Worm (Caenorhabditis elegans) whole organism, young adult: ENCODE measurements around the gene ZK1037.6.

Experiments used
- B0019.2 ChIP-seq: fragments of 200-800 bp; sonication (Bioruptor generic); conservative IDR thresholded peaks from 2 replicates; pipeline ENCODE4 v1.3.6; 2022; ENCODE audit warnings: missing genetic modification reagents, missing genetic modification characterization, missing compliant biosample characterization
- B0336.3 ChIP-seq: fragments of 200-800 bp; sonication (Bioruptor generic); IDR thresholded peaks from 2 replicates; pipeline ENCODE4 v1.3.6; 2022; ENCODE audit warnings: missing genetic modification characterization, missing compliant biosample characterization
- F22D6.2 ChIP-seq: sonication (generic microtip); optimal IDR thresholded peaks from 2 replicates; lab custom pipeline; 2016; ENCODE audit warnings: mild to moderate bottlenecking, missing genetic modification characterization, missing compliant biosample characterization
- F23B12.7 ChIP-seq: sonication (generic microtip); optimal IDR thresholded peaks from 2 replicates; lab custom pipeline; 2017; ENCODE audit warnings: missing genetic modification characterization, mild to moderate bottlenecking, missing compliant biosample characterization, antibody characterized with exemption, moderate library complexity; ENCODE audit not compliant: insufficient read depth
- F55B11.4 ChIP-seq: sonication (generic microtip); optimal IDR thresholded peaks from 2 replicates; lab custom pipeline; 2016; ENCODE audit warnings: missing compliant biosample characterization, missing genetic modification characterization, borderline replicate concordance; ENCODE audit not compliant: insufficient read depth
- K12H6.12 ChIP-seq: fragments of 200-800 bp; sonication (Bioruptor generic); optimal IDR thresholded peaks from 2 replicates; lab custom pipeline; 2018; ENCODE audit warnings: mild to moderate bottlenecking, missing genetic modification characterization, missing compliant biosample characterization
- Y53G8AR.9 ChIP-seq: fragments of 200-800 bp; sonication (Bioruptor generic); conservative IDR thresholded peaks from 2 replicates; pipeline ENCODE4 v1.3.6; 2022; ENCODE audit warnings: missing genetic modification reagents, missing genetic modification characterization, missing compliant biosample characterization
- akir-1 ChIP-seq: fragments of 200-800 bp; sonication (Bioruptor generic); optimal IDR thresholded peaks from 2 replicates; lab custom pipeline; 2018; ENCODE audit warnings: mild to moderate bottlenecking, missing genetic modification characterization, moderate library complexity, missing compliant biosample characterization
- aptf-3 ChIP-seq: fragments of 200-800 bp; sonication (Bioruptor generic); IDR thresholded peaks from 2 replicates; pipeline ENCODE4 v1.3.6; 2022; ENCODE audit warnings: missing genetic modification characterization, missing compliant biosample characterization
- cebp-2 ChIP-seq: fragments of 200-800 bp; sonication (Bioruptor generic); IDR thresholded peaks from 2 replicates; pipeline ENCODE4 v1.3.6; 2022; ENCODE audit warnings: missing genetic modification characterization, missing compliant biosample characterization
- dox-1 ChIP-seq: fragments of 200-800 bp; sonication (Bioruptor generic); IDR thresholded peaks from 2 replicates; pipeline ENCODE4 v1.3.6; 2022; ENCODE audit warnings: missing genetic modification reagents, missing genetic modification characterization, missing compliant biosample characterization
- ets-4 ChIP-seq: fragments of 200-800 bp; sonication (Bioruptor generic); optimal IDR thresholded peaks from 2 replicates; lab custom pipeline; 2018; ENCODE audit warnings: mild to moderate bottlenecking, missing genetic modification characterization, missing compliant biosample characterization
- fkh-3 ChIP-seq: sonication (generic microtip); optimal IDR thresholded peaks from 2 replicates; lab custom pipeline; 2016; ENCODE audit warnings: mild to moderate bottlenecking, missing genetic modification characterization, missing compliant biosample characterization
- hlh-12 ChIP-seq: sonication (generic microtip); optimal IDR thresholded peaks from 2 replicates; lab custom pipeline; 2016; ENCODE audit warnings: missing genetic modification characterization, missing compliant biosample characterization
- hmg-1.2 ChIP-seq: fragments of 200-800 bp; sonication (Bioruptor generic); IDR thresholded peaks from 2 replicates; pipeline ENCODE4 v1.3.6; 2022; ENCODE audit warnings: missing genetic modification reagents, missing genetic modification characterization, missing compliant biosample characterization
- hmg-20 ChIP-seq: fragments of 200-800 bp; sonication (Bioruptor generic); IDR thresholded peaks from 2 replicates; pipeline ENCODE4 v1.3.6; 2022; ENCODE audit warnings: missing genetic modification reagents, missing genetic modification characterization, missing compliant biosample characterization
- hrde-1 ChIP-seq: sonication (generic microtip); optimal IDR thresholded peaks from 2 replicates; lab custom pipeline; 2016; ENCODE audit warnings: missing genetic modification characterization, mild to moderate bottlenecking, missing compliant biosample characterization, moderate library complexity, missing genotype, missing genetic modification reagents, borderline replicate concordance
- hsf-1 ChIP-seq: fragments of 200-800 bp; sonication (Bioruptor generic); IDR thresholded peaks from 2 replicates; pipeline ENCODE4 v1.3.6; 2022; ENCODE audit warnings: missing genetic modification reagents, missing genetic modification characterization, missing compliant biosample characterization
- madf-3 ChIP-seq: fragments of 200-800 bp; sonication (Bioruptor generic); IDR thresholded peaks from 2 replicates; pipeline ENCODE4 v1.3.6; 2022; ENCODE audit warnings: missing genetic modification reagents, missing genetic modification characterization, missing compliant biosample characterization
- mcd-1 ChIP-seq: fragments of 200-800 bp; sonication (Bioruptor generic); IDR thresholded peaks from 2 replicates; pipeline ENCODE4 v1.3.6; 2022; ENCODE audit warnings: missing genetic modification reagents, missing genetic modification characterization, missing compliant biosample characterization
- mes-4 ChIP-seq: sonication (generic microtip); optimal IDR thresholded peaks from 2 replicates; lab custom pipeline; 2016; ENCODE audit warnings: missing genotype, missing genetic modification characterization, missing compliant biosample characterization
- nfya-2 ChIP-seq: fragments of 200-800 bp; sonication (Bioruptor generic); IDR thresholded peaks from 2 replicates; pipeline ENCODE4 v1.3.6; 2022; ENCODE audit warnings: missing genetic modification reagents, missing genetic modification characterization, missing compliant biosample characterization
- nhr-80 ChIP-seq: sonication (generic microtip); optimal IDR thresholded peaks from 2 replicates; lab custom pipeline; 2016; ENCODE audit warnings: missing genetic modification characterization, missing compliant biosample characterization
- nhr-90 ChIP-seq: sonication (generic microtip); optimal IDR thresholded peaks from 2 replicates; lab custom pipeline; 2016; ENCODE audit warnings: missing genotype, mild to moderate bottlenecking, missing genetic modification characterization, missing compliant biosample characterization
- pha-4 ChIP-seq: fragments of 150-350 bp; sonication (generic microtip); optimal IDR thresholded peaks from 2 replicates; lab custom pipeline; 2014; ENCODE audit warnings: missing biosample characterization, missing genetic modification reagents, missing genetic modification characterization
- repo-1 ChIP-seq: sonication (generic microtip); optimal IDR thresholded peaks from 2 replicates; lab custom pipeline; 2017; ENCODE audit warnings: mild to moderate bottlenecking, missing genetic modification characterization, missing compliant biosample characterization
- rpc-1 ChIP-seq, 2 experiments: fragments of 150-350 bp in 1 of 2; sonication (generic microtip) in 1 of 2; optimal IDR thresholded peaks; 2 replicates each; lab custom pipeline; 2014 to 2018; ENCODE audit warnings: missing biosample characterization in 1 of 2, missing genetic modification characterization in 1 of 2, missing genetic modification reagents in 1 of 2, missing genotype in 1 of 2
- snpc-1.3 ChIP-seq: sonication (generic microtip); optimal IDR thresholded peaks from 2 replicates; lab custom pipeline; 2017; ENCODE audit warnings: missing genetic modification characterization, mild to moderate bottlenecking, missing compliant biosample characterization, antibody characterized with exemption, moderate library complexity, missing genotype, missing genetic modification reagents; ENCODE audit not compliant: insufficient read depth
- snpc-3.4 ChIP-seq: sonication (generic microtip); optimal IDR thresholded peaks from 2 replicates; lab custom pipeline; 2017; ENCODE audit warnings: missing genetic modification characterization, mild to moderate bottlenecking, missing compliant biosample characterization, antibody characterized with exemption, moderate library complexity, missing genotype, missing genetic modification reagents
- snpc-4 ChIP-seq, 5 experiments: fragments of 150-350 bp in 1 of 5; sonication (generic microtip) in 4 of 5; optimal IDR thresholded peaks; 2 replicates each; lab custom pipeline; 2014 to 2018; ENCODE audit warnings: missing genetic modification characterization in 5 of 5, missing biosample characterization in 3 of 5, antibody characterized with exemption in 2 of 5, mild to moderate bottlenecking in 2 of 5, missing compliant biosample characterization in 2 of 5, missing genotype in 2 of 5, moderate library complexity in 2 of 5, missing genetic modification reagents in 1 of 5
- somi-1 ChIP-seq: fragments of 200-800 bp; sonication (Bioruptor generic); optimal IDR thresholded peaks from 2 replicates; lab custom pipeline; 2018; ENCODE audit warnings: mild to moderate bottlenecking, missing genetic modification characterization, missing compliant biosample characterization
- tbx-9 ChIP-seq: sonication (generic microtip); optimal IDR thresholded peaks from 2 replicates; lab custom pipeline; 2016; ENCODE audit warnings: borderline replicate concordance, missing genetic modification characterization, inconsistent platforms, missing compliant biosample characterization
- unc-130 ChIP-seq: sonication (generic microtip); optimal IDR thresholded peaks from 2 replicates; lab custom pipeline; 2016; ENCODE audit warnings: missing genetic modification reagents, missing genetic modification characterization, missing compliant biosample characterization
- unc-62 ChIP-seq: fragments of 150-350 bp; optimal IDR thresholded peaks from 2 replicates; lab custom pipeline; 2014; ENCODE audit warnings: missing biosample characterization, missing genetic modification reagents, missing genetic modification characterization
- xnd-1 ChIP-seq: sonication (generic microtip); optimal IDR thresholded peaks from 2 replicates; lab custom pipeline; 2016; ENCODE audit warnings: missing genotype, missing genetic modification reagents, missing genetic modification characterization, missing compliant biosample characterization
- zfh-2 ChIP-seq: fragments of 200-800 bp; sonication (Bioruptor generic); conservative IDR thresholded peaks from 2 replicates; pipeline ENCODE4 v1.3.6; 2022; ENCODE audit warnings: missing genetic modification reagents, missing genetic modification characterization, missing compliant biosample characterization

ZK1037.6 gene

ce11 chrV:15332851-15333250, 5.3 kb upstream of the ZK1037.6 start, which contains the start of gene srw-113:
srw-113 (plus strand) TSS chrV:15333151.
- TF ChIP-seq Y53G8AR.9 (no peak), mes-4 (tag; lab: Kevin White, UChicago) (no peak), tbx-9 (no peak), somi-1 (no peak), nfya-2 (GFP tag; lab: Robert Waterston, UW) (no peak), nhr-90 (no peak), dox-1 (GFP tag; lab: Robert Waterston, UW) (no peak), pha-4 (tag; lab: Kevin White, UChicago) (no peak), snpc-4 (GFP tag; optimal IDR thresholded peaks at IDR 0.05; lab: Kevin White, UChicago) (no peak), snpc-4 (tag; optimal IDR thresholded peaks at IDR 0.05; lab: Kevin White, UChicago) (no peak), unc-62 (GFP tag; lab: Kevin White, UChicago) (no peak), F55B11.4 (no peak), B0336.3 (GFP tag; lab: Robert Waterston, UW) (no peak), mcd-1 (GFP tag; lab: Robert Waterston, UW) (no peak), F22D6.2 (tag; lab: Kevin White, UChicago) (no peak), snpc-3.4 (no peak), zfh-2 (GFP tag; lab: Robert Waterston, UW) (no peak), xnd-1 (tag; lab: Kevin White, UChicago) (no peak), repo-1 (no peak), hmg-20 (GFP tag; lab: Robert Waterston, UW) (no peak), ets-4 (GFP tag; lab: Kevin White, UChicago) (no peak)

- TF ChIP-seq aptf-3 (GFP tag; lab: Robert Waterston, UW) (no peak), zfh-2 (GFP tag; lab: Robert Waterston, UW) (no peak), B0019.2 (GFP tag; lab: Robert Waterston, UW) (no peak), akir-1 (GFP tag; lab: Kevin White, UChicago) (no peak), rpc-1 (optimal IDR thresholded peaks at IDR 0.05; lab: Kevin White, UChicago) (no peak), rpc-1 (tag; optimal IDR thresholded peaks at IDR 0.05; lab: Kevin White, UChicago) (no peak), hrde-1 (tag; lab: Kevin White, UChicago) (no peak), K12H6.12 (tag; lab: Kevin White, UChicago) (no peak), snpc-1.3 (tag; lab: Kevin White, UChicago) (no peak), fkh-3 (tag; lab: Kevin White, UChicago) (no peak), F23B12.7 (tag; lab: Kevin White, UChicago) (no peak), nfya-2 (GFP tag; lab: Robert Waterston, UW) (no peak), cebp-2 (GFP tag; lab: Robert Waterston, UW) (no peak), nhr-80 (tag; lab: Kevin White, UChicago) (no peak), mes-4 (tag; lab: Kevin White, UChicago) (no peak), unc-130 (no peak), hmg-1.2 (GFP tag; lab: Robert Waterston, UW) (no peak), Y53G8AR.9 (no peak), madf-3 (GFP tag; lab: Robert Waterston, UW) (no peak), pha-4 (tag; lab: Kevin White, UChicago) (no peak), hlh-12 (tag; lab: Kevin White, UChicago) (no peak)
These were observed 2.7 kb upstream of the ZK1037.6 start, which contains the start of gene srh-295 for ce11 chrV:15330314-15330713. srh-295 (plus strand) TSS chrV:15330614.

- TF ChIP-seq hsf-1 (no peak), nhr-80 (tag; lab: Kevin White, UChicago) (peak; percentile 23)
- TF ChIP-seq, all 124 proteins: peak for 1
These were observed 4.2 kb downstream of the ZK1037.6 start for ce11 chrV:15323417-15323816.
